Fruit fly (Drosophila melanogaster) Kc167 (cell line): Measurements from ENCODE around the gene CG34109.

Source experiments
- Myc ChIP-seq: fragments of >200 bp; optimal IDR thresholded peaks from 2 replicates; lab custom pipeline; 2017; ENCODE audit warnings: missing external identifiers
- Sin3A ChIP-seq: fragments of >200 bp; optimal IDR thresholded peaks from 2 replicates; lab custom pipeline; 2018; ENCODE audit warnings: missing external identifiers
- h ChIP-seq: fragments of >200 bp; optimal IDR thresholded peaks from 3 replicates; lab custom pipeline; 2018; ENCODE audit warnings: missing external identifiers
- insv ChIP-seq: fragments of >200 bp; optimal IDR thresholded peaks from 3 replicates; lab custom pipeline; 2018; ENCODE audit warnings: missing external identifiers
- psq ChIP-seq: fragments of >200 bp; optimal IDR thresholded peaks from 2 replicates; lab custom pipeline; 2017; ENCODE audit warnings: missing external identifiers
- ttk ChIP-seq: sonication (Bioruptor generic); optimal IDR thresholded peaks from 2 replicates; lab custom pipeline; 2017; ENCODE audit warnings: missing external identifiers

Gene CG34109

dm6 chr2L:10093788-10094187 is at the start of gene CG34109:
Gene CG34109, plus strand, starts transcription at chr2L:10094088.
- no peak for TF ChIP-seq ttk (lab: Kevin White, UChicago)
- no peak for TF ChIP-seq Sin3A (lab: Kevin White, UChicago)
- TF ChIP-seq h (lab: Kevin White, UChicago), result no peak
- no peak for TF ChIP-seq psq (lab: Kevin White, UChicago)
- TF ChIP-seq insv (lab: Kevin White, UChicago), result no peak
- TF ChIP-seq Myc (lab: Kevin White, UChicago), result no peak

- TF ChIP-seq h (lab: Kevin White, UChicago), result no peak
- no peak for TF ChIP-seq psq (lab: Kevin White, UChicago)
Observed at dm6 chr2L:10049280-10049679, 44.6 kb upstream of the CG34109 start, which contains the start of gene CG33301. Gene CG33301, plus strand, starts transcription at chr2L:10049580.

- no peak for TF ChIP-seq insv (lab: Kevin White, UChicago)
- no peak for TF ChIP-seq psq (lab: Kevin White, UChicago)
- TF ChIP-seq Sin3A (lab: Kevin White, UChicago), result no peak
- TF ChIP-seq Myc (lab: Kevin White, UChicago), result no peak
- TF ChIP-seq h (lab: Kevin White, UChicago), result no peak
Observed at dm6 chr2L:10053583-10054263, 40.2 kb upstream of the CG34109 start, which contains the start of gene Cpr31A. Gene Cpr31A, plus strand, starts transcription at chr2L:10054213.

- no peak for TF ChIP-seq insv (lab: Kevin White, UChicago)
- no peak for TF ChIP-seq psq (lab: Kevin White, UChicago)
- TF ChIP-seq h (lab: Kevin White, UChicago), result no peak
- TF ChIP-seq ttk (lab: Kevin White, UChicago), result no peak
- no peak for TF ChIP-seq Myc (lab: Kevin White, UChicago)
- TF ChIP-seq Sin3A (lab: Kevin White, UChicago), result no peak
Observed at dm6 chr2L:10056705-10057104, 37.2 kb upstream of the CG34109 start, which contains the start of gene Pen. Gene Pen, plus strand, starts transcription at chr2L:10056900.

dm6 chr2L:10057236-10057635 is 36.7 kb upstream of the CG34109 start:
- no peak for TF ChIP-seq Sin3A (lab: Kevin White, UChicago)
- no peak for TF ChIP-seq psq (lab: Kevin White, UChicago)
- no peak for TF ChIP-seq Myc (lab: Kevin White, UChicago)
- TF ChIP-seq ttk (lab: Kevin White, UChicago), result no peak
- no peak for TF ChIP-seq h (lab: Kevin White, UChicago)
- no peak for TF ChIP-seq insv (lab: Kevin White, UChicago)

dm6 chr2L:10060516-10060915 is 33.4 kb upstream of the CG34109 start, which contains the start of gene Spn31A:
Gene Spn31A, plus strand, starts transcription at chr2L:10060816.
- TF ChIP-seq psq (lab: Kevin White, UChicago) (no peak), ttk (lab: Kevin White, UChicago) (no peak), insv (lab: Kevin White, UChicago) (no peak), Sin3A (lab: Kevin White, UChicago) (no peak)

dm6 chr2L:10061276-10061675 is 32.6 kb upstream of the CG34109 start:
- no peak for TF ChIP-seq ttk (lab: Kevin White, UChicago)
- no peak for TF ChIP-seq insv (lab: Kevin White, UChicago)
- no peak for TF ChIP-seq Myc (lab: Kevin White, UChicago)
- no peak for TF ChIP-seq Sin3A (lab: Kevin White, UChicago)
- no peak for TF ChIP-seq psq (lab: Kevin White, UChicago)
- no peak for TF ChIP-seq h (lab: Kevin White, UChicago)

dm6 chr2L:10064754-10065153 is 29.1 kb upstream of the CG34109 start:
- TF ChIP-seq h (lab: Kevin White, UChicago), result no peak
- TF ChIP-seq Myc (lab: Kevin White, UChicago), result no peak
- no peak for TF ChIP-seq ttk (lab: Kevin White, UChicago)
- TF ChIP-seq insv (lab: Kevin White, UChicago), result no peak
- no peak for TF ChIP-seq Sin3A (lab: Kevin White, UChicago)
- TF ChIP-seq psq (lab: Kevin White, UChicago), result no peak

- TF ChIP-seq psq (lab: Kevin White, UChicago) (no peak), h (lab: Kevin White, UChicago) (no peak), Myc (lab: Kevin White, UChicago) (no peak), ttk (lab: Kevin White, UChicago) (no peak), insv (lab: Kevin White, UChicago) (no peak), Sin3A (lab: Kevin White, UChicago) (no peak)
Observed at dm6 chr2L:10092289-10092688, 1.6 kb upstream of the CG34109 start, which contains the start of gene CG13133. Gene CG13133, minus strand, starts transcription at chr2L:10092389.

dm6 chr2L:10096127-10096526 is 2.2 kb downstream of the CG34109 start:
- TF ChIP-seq insv (lab: Kevin White, UChicago) (no peak), h (lab: Kevin White, UChicago) (no peak)

- TF ChIP-seq insv (lab: Kevin White, UChicago) (no peak), Sin3A (lab: Kevin White, UChicago) (no peak), psq (lab: Kevin White, UChicago) (no peak), ttk (lab: Kevin White, UChicago) (no peak), Myc (lab: Kevin White, UChicago) (no peak), h (lab: Kevin White, UChicago) (no peak)
Observed at dm6 chr2L:10108749-10109148, 14.9 kb downstream of the CG34109 start.

dm6 chr2L:10122671-10123070 is 28.8 kb downstream of the CG34109 start, which contains the start of gene CG13135:
Gene CG13135, minus strand, starts transcription at chr2L:10122771.
- TF ChIP-seq psq (lab: Kevin White, UChicago) (no peak), insv (lab: Kevin White, UChicago) (no peak), Myc (lab: Kevin White, UChicago) (no peak), Sin3A (lab: Kevin White, UChicago) (no peak), h (lab: Kevin White, UChicago) (no peak), ttk (lab: Kevin White, UChicago) (no peak)
